Fruit fly (Drosophila melanogaster) whole organism, wandering third instar larva: ENCODE measurements around the gene CG33169.
A peak's percentile ranks its signal among the peaks of the same experiment; 100 is the strongest.

Source experiments
- Abd-B ChIP-seq: fragments of >200 bp; optimal IDR thresholded peaks from 2 replicates; lab custom pipeline; 2017; ENCODE audit warnings: missing biosample characterization, missing genetic modification characterization
- CG32264 ChIP-seq: fragments of 200-800 bp; sonication (Bioruptor generic); optimal IDR thresholded peaks from 2 replicates; lab custom pipeline; 2016; ENCODE audit warnings: missing biosample characterization, missing genetic modification characterization
- CG9705 ChIP-seq: fragments of 200-800 bp; sonication (Bioruptor generic); optimal IDR thresholded peaks from 2 replicates; lab custom pipeline; 2018; ENCODE audit warnings: missing biosample characterization, mild to moderate bottlenecking, missing genetic modification characterization
- CrebA ChIP-seq: fragments of 200-800 bp; sonication (Bioruptor generic); optimal IDR thresholded peaks from 2 replicates; lab custom pipeline; 2016; ENCODE audit warnings: missing biosample characterization, mild to moderate bottlenecking, missing genetic modification characterization, borderline replicate concordance
- Dfd ChIP-seq: fragments of >200 bp; optimal IDR thresholded peaks from 2 replicates; lab custom pipeline; 2017; ENCODE audit warnings: missing biosample characterization, missing genetic modification characterization
- Dif ChIP-seq: fragments of 200-275, 200-300 bp; sonication (Bioruptor generic); optimal IDR thresholded peaks from 2 replicates; lab custom pipeline; 2018; ENCODE audit warnings: missing biosample characterization, missing genetic modification characterization; ENCODE audit not compliant: partially characterized antibody
- GATAd ChIP-seq: sonication (Bioruptor generic); optimal IDR thresholded peaks from 2 replicates; lab custom pipeline; 2016; ENCODE audit warnings: missing biosample characterization, missing genetic modification characterization
- HLH106 ChIP-seq: fragments of 200-800 bp; optimal IDR thresholded peaks from 3 replicates; lab custom pipeline; 2019; ENCODE audit warnings: missing biosample characterization, mild to moderate bottlenecking, missing genetic modification characterization, moderate library complexity
- Hnf4 ChIP-seq: fragments of 200-800 bp; sonication (Bioruptor generic); optimal IDR thresholded peaks from 2 replicates; lab custom pipeline; 2016; ENCODE audit warnings: missing biosample characterization, mild to moderate bottlenecking, missing genetic modification characterization
- Hr78 ChIP-seq: fragments of >200 bp; optimal IDR thresholded peaks from 2 replicates; lab custom pipeline; 2017; ENCODE audit warnings: missing biosample characterization, missing genetic modification characterization
- Hr83 ChIP-seq: fragments of 200-300 bp; sonication (Bioruptor generic); optimal IDR thresholded peaks from 2 replicates; lab custom pipeline; 2016; ENCODE audit warnings: missing biosample characterization, mild to moderate bottlenecking, missing genetic modification characterization, moderate library complexity; ENCODE audit not compliant: poor library complexity, severe bottlenecking
- Jra ChIP-seq: sonication (Bioruptor generic); optimal IDR thresholded peaks from 2 replicates; lab custom pipeline; 2016; ENCODE audit warnings: missing biosample characterization, missing genetic modification characterization
- Mio ChIP-seq: sonication (Bioruptor generic); optimal IDR thresholded peaks from 2 replicates; lab custom pipeline; 2016; ENCODE audit warnings: missing biosample characterization, missing genetic modification characterization
- Myc ChIP-seq: fragments of >200 bp; optimal IDR thresholded peaks from 2 replicates; lab custom pipeline; 2017
- OdsH ChIP-seq: fragments of 200-800 bp; sonication (Bioruptor generic); optimal IDR thresholded peaks from 2 replicates; lab custom pipeline; 2016; ENCODE audit warnings: missing biosample characterization, mild to moderate bottlenecking, missing genetic modification characterization
- Rel ChIP-seq, 2 experiments: fragments of 200-800 bp; sonication (Bioruptor generic) in 1 of 2; optimal IDR thresholded peaks; 2 replicates in 1 of 2; 3 replicates in 1 of 2; lab custom pipeline; 2016 to 2019; ENCODE audit warnings: mild to moderate bottlenecking in 2 of 2, missing biosample characterization in 2 of 2, missing genetic modification characterization in 2 of 2, moderate library complexity in 1 of 2
- Sp1 ChIP-seq: fragments of 200-800 bp; sonication (Bioruptor generic); optimal IDR thresholded peaks from 3 replicates; lab custom pipeline; 2019; ENCODE audit warnings: missing biosample characterization, mild to moderate bottlenecking, missing genetic modification characterization, moderate library complexity
- brk ChIP-seq: fragments of 200-800 bp; sonication (Bioruptor generic); optimal IDR thresholded peaks from 2 replicates; lab custom pipeline; 2016; ENCODE audit warnings: missing biosample characterization, mild to moderate bottlenecking, missing genetic modification characterization
- dl ChIP-seq, 2 experiments: fragments of 175-275, 200-275 bp in 1 of 2; fragments of 200-275 bp in 1 of 2; sonication (Bioruptor generic); optimal IDR thresholded peaks; lab custom pipeline; 2018; ENCODE audit warnings: mild to moderate bottlenecking in 2 of 2, missing biosample characterization in 2 of 2, missing genetic modification characterization in 2 of 2, moderate library complexity in 2 of 2; ENCODE audit not compliant: partially characterized antibody in 2 of 2, insufficient read depth in 1 of 2
- dmrt93B ChIP-seq: fragments of 200-800 bp; sonication (Bioruptor generic); optimal IDR thresholded peaks from 2 replicates; lab custom pipeline; 2018; ENCODE audit warnings: missing biosample characterization, mild to moderate bottlenecking, missing genetic modification characterization
- dsf ChIP-seq: sonication (Bioruptor generic); optimal IDR thresholded peaks from 2 replicates; lab custom pipeline; 2016; ENCODE audit warnings: missing biosample characterization, missing genetic modification characterization, borderline replicate concordance
- ey ChIP-seq: fragments of 200-800 bp; sonication (Bioruptor generic); optimal IDR thresholded peaks from 2 replicates; lab custom pipeline; 2016; ENCODE audit warnings: missing biosample characterization, missing genetic modification characterization
- foxo ChIP-seq, 2 experiments: fragments of 200-800 bp; sonication (Bioruptor generic); optimal IDR thresholded peaks; 2 replicates in 1 of 2; 3 replicates in 1 of 2; lab custom pipeline; 2016 to 2017; ENCODE audit warnings: missing biosample characterization in 2 of 2, missing genetic modification characterization in 2 of 2
- fru ChIP-seq: fragments of 200-800 bp; sonication (Bioruptor generic); optimal IDR thresholded peaks from 3 replicates; lab custom pipeline; 2016; ENCODE audit warnings: missing biosample characterization, mild to moderate bottlenecking, missing genetic modification characterization
- h ChIP-seq: fragments of 200-800 bp; sonication (Bioruptor generic); optimal IDR thresholded peaks from 3 replicates; lab custom pipeline; 2016; ENCODE audit warnings: missing biosample characterization, mild to moderate bottlenecking, missing genetic modification characterization
- jim ChIP-seq: fragments of 175-275, 200-325 bp; sonication (Bioruptor generic); optimal IDR thresholded peaks from 2 replicates; lab custom pipeline; 2016; ENCODE audit warnings: missing biosample characterization, mild to moderate bottlenecking, missing genetic modification characterization
- lola ChIP-seq: fragments of >200 bp; optimal IDR thresholded peaks from 2 replicates; lab custom pipeline; 2017; ENCODE audit warnings: missing biosample characterization, missing genetic modification characterization
- pan ChIP-seq: fragments of >200 bp; optimal IDR thresholded peaks from 2 replicates; lab custom pipeline; 2017
- psq ChIP-seq: fragments of 200-800 bp; sonication (Bioruptor generic); optimal IDR thresholded peaks from 3 replicates; lab custom pipeline; 2017; ENCODE audit warnings: missing biosample characterization, mild to moderate bottlenecking, missing genetic modification characterization, moderate library complexity
- rgr ChIP-seq: fragments of 200-800 bp; sonication (Bioruptor generic); optimal IDR thresholded peaks from 3 replicates; lab custom pipeline; 2016; ENCODE audit warnings: missing biosample characterization, mild to moderate bottlenecking, missing genetic modification characterization
- sage ChIP-seq: fragments of 200-800 bp; sonication (Bioruptor generic); optimal IDR thresholded peaks from 2 replicates; lab custom pipeline; 2016; ENCODE audit warnings: missing biosample characterization, mild to moderate bottlenecking, missing genetic modification characterization
- sv ChIP-seq: fragments of 200-800 bp; sonication (Bioruptor generic); optimal IDR thresholded peaks from 3 replicates; lab custom pipeline; 2016; ENCODE audit warnings: missing biosample characterization, missing genetic modification characterization
- tai ChIP-seq: sonication (Bioruptor generic); optimal IDR thresholded peaks from 2 replicates; lab custom pipeline; 2016; ENCODE audit warnings: missing biosample characterization, missing genetic modification characterization
- usp ChIP-seq: fragments of >200 bp; optimal IDR thresholded peaks from 2 replicates; lab custom pipeline; 2017; ENCODE audit warnings: missing biosample characterization, missing genetic modification characterization
- woc ChIP-seq: sonication (Bioruptor generic); optimal IDR thresholded peaks from 2 replicates; lab custom pipeline; 2016; ENCODE audit warnings: missing biosample characterization, mild to moderate bottlenecking, missing genetic modification characterization

The CG33169 gene

DNA sequence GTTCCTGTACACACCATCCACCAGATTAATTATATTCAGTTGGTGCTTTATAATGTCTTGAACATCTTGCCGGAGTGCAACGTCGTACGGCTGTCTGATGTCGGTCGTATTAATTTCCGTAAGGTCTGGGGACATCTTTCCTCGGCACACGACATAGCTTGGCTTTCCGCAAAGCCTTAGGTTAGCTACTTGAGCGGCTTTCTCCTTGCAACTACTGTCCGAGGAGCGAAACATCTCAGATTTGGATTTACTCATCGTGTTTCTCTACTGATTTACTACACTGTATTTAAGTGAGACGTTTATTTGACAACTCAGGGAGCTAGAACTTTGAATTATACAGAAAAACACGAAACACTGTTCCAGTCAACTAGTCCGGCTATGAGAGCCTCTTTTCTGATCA is 26.9 kb upstream of the CG33169 start, which contains the start of the genes CG11226 and CG45428:
CG11226 (plus strand) TSS at position 301 of the 400 bp plus-strand sequence.
CG45428 (minus strand) TSS at position 303 of the 400 bp plus-strand sequence.
- TF ChIP-seq sv (GFP tag; lab: Kevin White, UChicago) (no peak), woc (GFP tag; lab: Kevin White, UChicago) (no peak), Rel (GFP tag; optimal IDR thresholded peaks at IDR 0.05; lab: Kevin White, UChicago) (no peak), Rel (tag; optimal IDR thresholded peaks at IDR 0.05; lab: Kevin White, UChicago) (no peak), dmrt93B (GFP tag; lab: Kevin White, UChicago) (no peak), Hnf4 (no peak), tai (GFP tag; lab: Kevin White, UChicago) (no peak), rgr (GFP tag; lab: Kevin White, UChicago) (no peak), HLH106 (no peak), Dfd (GFP tag; lab: Kevin White, UChicago) (no peak), dl (GFP tag; optimal IDR thresholded peaks at IDR 0.05; lab: Kevin White, UChicago; ENCODE audit: insufficient read depth in 1 of 2, partially characterized antibody in 2 of 2) (no peak)

DNA sequence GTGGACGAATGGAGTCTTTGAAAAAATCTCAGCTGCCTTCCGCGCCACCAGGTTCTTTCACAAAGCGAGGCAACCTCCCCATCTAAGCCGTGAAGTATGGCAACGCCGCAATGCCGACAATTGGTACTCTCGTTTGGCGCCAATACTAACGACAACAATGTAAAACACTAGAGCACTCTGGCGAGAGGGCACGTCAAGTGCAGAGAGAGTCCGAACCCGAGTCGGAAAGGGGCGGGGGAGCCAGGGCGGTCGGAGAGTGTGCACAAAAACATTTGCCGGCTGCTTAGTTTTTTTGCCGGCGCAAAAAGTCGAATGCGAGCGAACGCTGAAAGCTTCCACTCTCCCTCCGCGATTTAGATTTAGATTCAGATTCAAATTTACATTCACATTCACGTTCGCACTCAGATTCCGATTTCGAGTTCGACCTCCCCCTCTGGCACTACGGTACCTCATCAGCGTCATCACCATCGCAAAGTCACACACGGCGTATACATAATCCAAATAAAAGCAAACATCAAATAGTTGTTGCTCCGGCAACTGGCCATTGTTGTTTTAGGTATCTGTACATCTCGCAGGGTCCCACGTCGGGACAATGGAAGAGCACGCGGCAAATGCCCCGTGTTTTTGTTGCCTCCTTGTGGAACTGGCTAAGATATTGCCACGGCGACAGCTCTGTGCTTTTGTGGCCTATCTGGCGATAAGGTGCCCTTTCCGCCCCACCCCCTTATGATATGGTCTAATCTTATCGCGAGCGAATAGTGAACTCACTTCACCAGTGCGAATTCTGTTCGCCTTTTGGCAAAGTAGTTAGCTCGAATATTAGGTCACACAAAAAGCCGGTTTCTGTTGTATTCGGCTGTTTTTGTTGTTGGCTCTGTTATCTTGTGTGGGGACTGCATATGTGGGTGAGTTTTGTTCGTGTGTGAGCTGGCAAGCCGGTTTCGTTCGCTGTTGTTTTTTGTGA is 25.7 kb upstream of the CG33169 start:
- TF ChIP-seq Sp1 (GFP tag; lab: Kevin White, UChicago), result no peak
- no peak for TF ChIP-seq woc (GFP tag; lab: Kevin White, UChicago)
- no peak for TF ChIP-seq sv (GFP tag; lab: Kevin White, UChicago)
- TF ChIP-seq Mio (GFP tag; lab: Kevin White, UChicago), result no peak
- no peak for TF ChIP-seq ey (GFP tag; lab: Kevin White, UChicago)
- no peak for TF ChIP-seq foxo (GFP tag; optimal IDR thresholded peaks at IDR 0.05; lab: Kevin White, UChicago)
- no peak for TF ChIP-seq Hr83 (GFP tag; lab: Kevin White, UChicago)
- no peak for TF ChIP-seq usp
- TF ChIP-seq Hr78 (GFP tag; lab: Kevin White, UChicago), result no peak
- TF ChIP-seq fru (GFP tag; lab: Kevin White, UChicago), result no peak
- TF ChIP-seq Jra, result no peak
- TF ChIP-seq lola (GFP tag; lab: Kevin White, UChicago), result no peak
- no peak for TF ChIP-seq CG9705 (GFP tag; lab: Kevin White, UChicago)
- no peak for TF ChIP-seq Hnf4
- TF ChIP-seq GATAd (GFP tag; lab: Kevin White, UChicago), result no peak
- TF ChIP-seq dmrt93B (GFP tag; lab: Kevin White, UChicago), result no peak
- TF ChIP-seq Dfd (GFP tag; lab: Kevin White, UChicago), result no peak
- TF ChIP-seq OdsH (GFP tag; lab: Kevin White, UChicago), result peak; percentile 16
- TF ChIP-seq CG32264 (GFP tag; lab: Kevin White, UChicago), result no peak
- no peak for TF ChIP-seq Myc (lab: Kevin White, UChicago)
- TF ChIP-seq h (GFP tag; lab: Kevin White, UChicago), result peak; percentile 14
- TF ChIP-seq jim, result peak; percentile 91
- TF ChIP-seq Dif, result peak; percentile 39
- TF ChIP-seq Abd-B, result no peak
- TF ChIP-seq sage, result no peak
- no peak for TF ChIP-seq brk (GFP tag; lab: Kevin White, UChicago)
- TF ChIP-seq CrebA, result peak; percentile 79
- TF ChIP-seq rgr (GFP tag; lab: Kevin White, UChicago), result no peak
- TF ChIP-seq pan (lab: Kevin White, UChicago), result no peak
- peak in 1 of 2 experiments; percentile 60 for TF ChIP-seq dl (GFP tag; optimal IDR thresholded peaks at IDR 0.05; lab: Kevin White, UChicago; ENCODE audit: insufficient read depth in 1 of 2, partially characterized antibody in 2 of 2)
- TF ChIP-seq Rel (GFP tag; optimal IDR thresholded peaks at IDR 0.05; lab: Kevin White, UChicago), result no peak
- TF ChIP-seq Rel (tag; optimal IDR thresholded peaks at IDR 0.05; lab: Kevin White, UChicago), result peak; percentile 30
- TF ChIP-seq psq (GFP tag; lab: Kevin White, UChicago), result peak; percentile 23
- no peak for TF ChIP-seq HLH106
- no peak for TF ChIP-seq dsf (GFP tag; lab: Kevin White, UChicago)
